Worm (Caenorhabditis elegans): Measurements from ENCODE around the gene tnt-4.

tnt-4 gene

ce11 chrV:2004659-2005058 is 11.9 kb upstream of the tnt-4 start, which contains the start of gene cysl-4:
TSS of gene cysl-4 (plus strand) at chrV:2004959.
- TF ChIP-seq F13H6.1 (tag; optimal IDR thresholded peaks at IDR 0.05) = no peak
- TF ChIP-seq unc-55 (GFP tag; optimal IDR thresholded peaks at IDR 0.05) = no peak
- no peak for TF ChIP-seq nhr-129 (tag; optimal IDR thresholded peaks at IDR 0.05)
- TF ChIP-seq unc-39 (tag; optimal IDR thresholded peaks at IDR 0.05) = no peak
- no peak for TF ChIP-seq C34F6.9 (tag; optimal IDR thresholded peaks at IDR 0.05)
- TF ChIP-seq nhr-237 (tag; optimal IDR thresholded peaks at IDR 0.05) = no peak
- no peak for TF ChIP-seq gmeb-1 (tag; optimal IDR thresholded peaks at IDR 0.05)
- TF ChIP-seq sma-9 (GFP tag; optimal IDR thresholded peaks at IDR 0.05) = no peak
- no peak for TF ChIP-seq sma-9 (tag; optimal IDR thresholded peaks at IDR 0.05)
- no peak for TF ChIP-seq skn-1 (tag; optimal IDR thresholded peaks at IDR 0.05)
- TF ChIP-seq peb-1 (tag; optimal IDR thresholded peaks at IDR 0.05) = no peak
- no peak for TF ChIP-seq ceh-16 (tag; optimal IDR thresholded peaks at IDR 0.05)
- TF ChIP-seq nhr-12 (tag; optimal IDR thresholded peaks at IDR 0.05) = no peak
- TF ChIP-seq dmd-4 (tag; optimal IDR thresholded peaks at IDR 0.05) = no peak

DNA sequence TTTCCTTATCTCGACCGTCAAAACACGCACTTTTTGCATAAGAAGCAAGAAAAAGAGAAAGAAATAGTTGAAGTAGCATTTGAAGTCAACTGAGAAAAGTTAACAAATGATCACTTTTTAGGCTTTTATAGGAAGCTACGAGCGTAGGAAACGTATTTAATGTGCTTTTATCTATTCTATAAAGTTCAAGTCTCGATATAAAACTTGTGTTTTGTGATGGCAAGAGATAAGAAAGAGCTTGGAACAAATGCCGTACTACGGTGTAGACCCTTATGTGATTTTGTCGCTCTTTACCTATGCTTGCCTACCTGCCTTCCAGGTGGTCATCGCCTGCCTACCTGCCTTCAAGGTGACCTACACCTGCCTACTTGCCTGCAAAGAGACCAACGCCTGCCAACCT is 11.5 kb upstream of the tnt-4 start, which contains the start of gene clec-206:
clec-206 (minus strand) TSS at position 101 of the 400 bp plus-strand sequence.
- TF ChIP-seq unc-62 (GFP tag; optimal IDR thresholded peaks at IDR 0.05) = no peak
- no peak for TF ChIP-seq unc-39 (tag; optimal IDR thresholded peaks at IDR 0.05)
- no peak for TF ChIP-seq sma-3 (GFP tag; optimal IDR thresholded peaks at IDR 0.05)
- TF ChIP-seq ama-1 (optimal IDR thresholded peaks at IDR 0.05) = no peak

- TF ChIP-seq sma-9 (GFP tag; optimal IDR thresholded peaks at IDR 0.05) (peak; percentile 34), sma-9 (tag; optimal IDR thresholded peaks at IDR 0.05) (no peak), skn-1 (tag; optimal IDR thresholded peaks at IDR 0.05) (no peak), crh-2 (tag; optimal IDR thresholded peaks at IDR 0.05) (peak; percentile 2), nhr-6 (tag; optimal IDR thresholded peaks at IDR 0.05) (no peak), nhr-10 (tag; optimal IDR thresholded peaks at IDR 0.05) (no peak), ztf-11 (tag; optimal IDR thresholded peaks at IDR 0.05) (no peak), alr-1 (tag; optimal IDR thresholded peaks at IDR 0.05) (no peak)
Measured at ce11 chrV:1999531-2000094, 6.9 kb upstream of the tnt-4 start, which contains the start of gene alh-5. TSS of gene alh-5 (minus strand) at chrV:1999581.

DNA sequence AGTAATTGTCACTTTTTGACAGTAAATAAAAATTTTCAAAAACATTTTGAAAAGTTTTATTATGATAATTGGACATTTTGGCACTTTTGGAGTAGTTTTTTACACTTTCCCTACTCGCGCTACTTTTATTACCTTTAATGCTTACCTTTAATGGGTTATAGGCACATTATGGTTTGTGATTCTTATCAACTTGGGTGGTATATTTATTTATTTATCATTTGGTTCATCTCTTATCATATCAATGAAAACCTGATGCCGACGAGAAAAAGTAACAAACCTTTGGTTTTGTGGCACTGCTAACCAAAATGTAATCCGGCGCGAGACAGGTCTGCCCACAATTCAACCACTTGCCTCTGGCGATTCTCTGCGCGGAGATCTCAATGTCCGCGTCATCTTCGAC is 5.6 kb upstream of the tnt-4 start:
- TF ChIP-seq sma-9 (GFP tag; optimal IDR thresholded peaks at IDR 0.05) = peak; percentile 6
- no peak for TF ChIP-seq sma-9 (tag; optimal IDR thresholded peaks at IDR 0.05)
- TF ChIP-seq aly-2 (tag; optimal IDR thresholded peaks at IDR 0.05) = no peak

ce11 chrV:1991381-1991780 is 1.3 kb downstream of the tnt-4 start:
- no peak for TF ChIP-seq nhr-23 (tag; optimal IDR thresholded peaks at IDR 0.05)

- TF ChIP-seq crh-2 (tag; optimal IDR thresholded peaks at IDR 0.05) (peak; percentile 49), fos-1 (tag; optimal IDR thresholded peaks at IDR 0.05) (peak; percentile 58), skn-1 (tag; optimal IDR thresholded peaks at IDR 0.05) (peak; percentile 6), blmp-1 (tag; optimal IDR thresholded peaks at IDR 0.05; ENCODE audit: insufficient read depth) (no peak), nhr-237 (tag; optimal IDR thresholded peaks at IDR 0.05) (no peak)
Measured at ce11 chrV:1989220-1989619, 3.5 kb downstream of the tnt-4 start.

- peak; percentile 55 for TF ChIP-seq fos-1 (tag; optimal IDR thresholded peaks at IDR 0.05)
- TF ChIP-seq crh-2 (tag; optimal IDR thresholded peaks at IDR 0.05) = peak; percentile 27
- TF ChIP-seq nhr-12 (tag; optimal IDR thresholded peaks at IDR 0.05) = no peak
- TF ChIP-seq ceh-82 (tag; optimal IDR thresholded peaks at IDR 0.05) = no peak
Measured at ce11 chrV:1986954-1987353, 5.8 kb downstream of the tnt-4 start, which contains the start of gene T08B1.1. TSS of gene T08B1.1 (minus strand) at chrV:1987045.

DNA sequence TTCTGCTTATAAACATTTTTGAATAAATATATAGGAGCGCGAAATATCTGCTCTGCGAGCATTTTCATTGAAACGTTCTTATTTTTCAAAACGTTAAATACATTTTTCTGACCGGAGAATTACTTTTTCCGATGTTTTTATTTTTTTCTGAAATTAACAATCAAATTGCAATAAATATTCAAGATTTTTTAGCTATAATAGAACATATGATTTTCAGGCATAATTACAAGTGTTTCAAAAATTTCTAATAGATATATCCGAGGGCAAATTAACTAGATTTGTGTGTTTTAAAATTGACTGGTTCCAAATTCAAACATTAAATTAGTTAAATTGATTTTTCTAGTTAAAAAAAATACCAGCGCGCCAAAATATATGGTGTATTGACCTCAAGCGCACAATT is 13.8 kb downstream of the tnt-4 start, which contains the start of gene T08B1.4:
T08B1.4 (plus strand) TSS at position 301 of the 400 bp plus-strand sequence.
- no peak for TF ChIP-seq dmd-4 (tag; optimal IDR thresholded peaks at IDR 0.05)
- TF ChIP-seq skn-1 (tag; optimal IDR thresholded peaks at IDR 0.05) = no peak
- TF ChIP-seq peb-1 (tag; optimal IDR thresholded peaks at IDR 0.05) = no peak
- no peak for TF ChIP-seq ztf-11 (tag; optimal IDR thresholded peaks at IDR 0.05)
- TF ChIP-seq elt-3 (tag; optimal IDR thresholded peaks at IDR 0.05) = no peak
- TF ChIP-seq nhr-12 (tag; optimal IDR thresholded peaks at IDR 0.05) = no peak
- no peak for TF ChIP-seq ama-1 (optimal IDR thresholded peaks at IDR 0.05)
- TF ChIP-seq ceh-16 (tag; optimal IDR thresholded peaks at IDR 0.05) = no peak
- TF ChIP-seq lsy-2 (tag; optimal IDR thresholded peaks at IDR 0.05) = no peak
- TF ChIP-seq sma-9 (GFP tag; optimal IDR thresholded peaks at IDR 0.05) = no peak
- TF ChIP-seq sma-9 (tag; optimal IDR thresholded peaks at IDR 0.05) = no peak
- TF ChIP-seq unc-62 (GFP tag; optimal IDR thresholded peaks at IDR 0.05) = no peak
- no peak for TF ChIP-seq unc-55 (GFP tag; optimal IDR thresholded peaks at IDR 0.05)

All from whole organism, L2 larva.